Fruit fly (Drosophila melanogaster): ENCODE results near the gene Psf2.

- no peak for TF ChIP-seq fd59A (GFP tag; optimal IDR thresholded peaks at IDR 0.05)
- TF ChIP-seq CG8119 (GFP tag; IDR thresholded peaks at IDR 0.05), result no peak
- no peak for TF ChIP-seq Sox15 (GFP tag; optimal IDR thresholded peaks at IDR 0.05)
- TF ChIP-seq lz (GFP tag; optimal IDR thresholded peaks at IDR 0.05), result no peak
- no peak for TF ChIP-seq topi (GFP tag; optimal IDR thresholded peaks at IDR 0.05)
- no peak for TF ChIP-seq CG6276 (GFP tag; optimal IDR thresholded peaks at IDR 0.05)
- TF ChIP-seq Eip75B (GFP tag; optimal IDR thresholded peaks at IDR 0.05), result no peak
- TF ChIP-seq cyc (GFP tag; optimal IDR thresholded peaks at IDR 0.05), result no peak
- TF ChIP-seq Sox102F (GFP tag; optimal IDR thresholded peaks at IDR 0.05), result no peak
- TF ChIP-seq CG7368 (GFP tag; optimal IDR thresholded peaks at IDR 0.05), result no peak
- no peak for TF ChIP-seq CG6792 (GFP tag; optimal IDR thresholded peaks at IDR 0.05)
- TF ChIP-seq CG16779 (tag; optimal IDR thresholded peaks at IDR 0.05), result no peak
Observed at dm6 chr2L:4370007-4370521, 17.1 kb downstream of the Psf2 start.
